Worm (Caenorhabditis elegans) whole organism, L4/young adult: ENCODE measurements around the gene B0462.5.

Experiments used
- dao-5 ChIP-seq: sonication (generic microtip); optimal IDR thresholded peaks from 2 replicates; lab custom pipeline; 2016; ENCODE audit warnings: missing genotype, missing genetic modification characterization, moderate library complexity, missing compliant biosample characterization
- him-1 ChIP-seq: sonication (generic microtip); optimal IDR thresholded peaks from 2 replicates; lab custom pipeline; 2016; ENCODE audit warnings: missing genotype, missing genetic modification reagents, missing genetic modification characterization, missing compliant biosample characterization

ce11 chrV:18355742-18356141 is 32.6 kb upstream of the B0462.5 start, which contains the start of gene C08E8.2:
- no peak for TF ChIP-seq him-1 (tag; lab: Kevin White, UChicago)
- no peak for TF ChIP-seq dao-5
